Fruit fly (Drosophila melanogaster) ovary, adult (tissue): ENCODE measurements around the gene CG2076.
"Not testable (repeated sequence)": the region's sequence is repeated elsewhere in the genome, so short reads cannot be mapped to it uniquely, and the experiment has no call there.

Experiments
- CG17801 ChIP-seq: fragments of 200-800 bp; optimal IDR thresholded peaks from 2 replicates; lab custom pipeline; 2019; ENCODE audit warnings: missing biosample characterization, mild to moderate bottlenecking, missing genetic modification characterization, moderate library complexity; ENCODE audit not compliant: partially characterized antibody

CG2076 gene

dm6 chrX:11090161-11090560 is at the start of gene CG2076:
Gene CG2076 (plus strand): TSS chrX:11090210.
- TF ChIP-seq CG17801 (GFP tag; lab: Kevin White, UChicago), result no peak

- no peak for TF ChIP-seq CG17801 (GFP tag; lab: Kevin White, UChicago)
These were observed 45.6 kb upstream of the CG2076 start, which contains the start of gene SmydA-4 for dm6 chrX:11044456-11044855. Gene SmydA-4 (plus strand): TSS chrX:11044756.

- TF ChIP-seq CG17801 (GFP tag; lab: Kevin White, UChicago), result no peak
These were observed 36.6 kb upstream of the CG2076 start, which contains the start of gene CG1552 for dm6 chrX:11053456-11053855. Gene CG1552 (minus strand): TSS chrX:11053556.

dm6 chrX:11059519-11059918 is 30.5 kb upstream of the CG2076 start, which contains the start of gene CG1545:
Gene CG1545 (minus strand): TSS chrX:11059619.
- no peak for TF ChIP-seq CG17801 (GFP tag; lab: Kevin White, UChicago)

- no peak for TF ChIP-seq CG17801 (GFP tag; lab: Kevin White, UChicago)
These were observed 26.9 kb upstream of the CG2076 start, which contains the start of gene CG1537 for dm6 chrX:11063070-11063469. Gene CG1537 (minus strand): TSS chrX:11063170.

- TF ChIP-seq CG17801 (GFP tag; lab: Kevin White, UChicago), result no peak
These were observed 23.8 kb upstream of the CG2076 start, which contains the start of gene CG15203 for dm6 chrX:11066252-11066651. Gene CG15203 (plus strand): TSS chrX:11066552.

dm6 chrX:11081242-11081641 is 8.8 kb upstream of the CG2076 start:
- TF ChIP-seq CG17801 (GFP tag; lab: Kevin White, UChicago), result peak; percentile 56

- peak; percentile 45 for TF ChIP-seq CG17801 (GFP tag; lab: Kevin White, UChicago)
These were observed 8.2 kb upstream of the CG2076 start for dm6 chrX:11081834-11082233.

dm6 chrX:11083007-11083406 is 7.0 kb upstream of the CG2076 start:
- peak; percentile 78 for TF ChIP-seq CG17801 (GFP tag; lab: Kevin White, UChicago)

- TF ChIP-seq CG17801 (GFP tag; lab: Kevin White, UChicago), result no peak
These were observed 3.8 kb upstream of the CG2076 start, which contains the start of gene sev for dm6 chrX:11086250-11086649. Gene sev (minus strand): TSS chrX:11086299.

- TF ChIP-seq CG17801 (GFP tag; lab: Kevin White, UChicago), result peak; percentile 0
These were observed 2.6 kb upstream of the CG2076 start for dm6 chrX:11087384-11087783.

dm6 chrX:11088778-11089340 is 1.2 kb upstream of the CG2076 start, which contains the start of gene Vago:
Gene Vago (plus strand): TSS chrX:11089290.
- TF ChIP-seq CG17801 (GFP tag; lab: Kevin White, UChicago), result peak; percentile 4

- TF ChIP-seq CG17801 (GFP tag; lab: Kevin White, UChicago), result no peak
These were observed 2.2 kb downstream of the CG2076 start, which contains the start of gene CG2061 for dm6 chrX:11092201-11092600. Gene CG2061 (plus strand): TSS chrX:11092492.

dm6 chrX:11095276-11095675 is 5.3 kb downstream of the CG2076 start:
- TF ChIP-seq CG17801 (GFP tag; lab: Kevin White, UChicago), result no peak

- not testable (repeated sequence) for TF ChIP-seq CG17801 (GFP tag; lab: Kevin White, UChicago)
These were observed 6.0 kb downstream of the CG2076 start, which contains the start of gene CG42249 for dm6 chrX:11095973-11096372. Gene CG42249 (plus strand): TSS chrX:11096273.
